Fruit fly (Drosophila melanogaster) S2 (cell line): ENCODE data around the gene a5.

ENCODE experiments used
- CG8478 ChIP-seq: fragments of >200 bp; optimal IDR thresholded peaks from 2 replicates; lab custom pipeline; 2018
- CTCF ChIP-seq, 2 experiments: fragments of >200 bp; optimal IDR thresholded peaks; 2 replicates each; lab custom pipeline; 2018

DNA sequence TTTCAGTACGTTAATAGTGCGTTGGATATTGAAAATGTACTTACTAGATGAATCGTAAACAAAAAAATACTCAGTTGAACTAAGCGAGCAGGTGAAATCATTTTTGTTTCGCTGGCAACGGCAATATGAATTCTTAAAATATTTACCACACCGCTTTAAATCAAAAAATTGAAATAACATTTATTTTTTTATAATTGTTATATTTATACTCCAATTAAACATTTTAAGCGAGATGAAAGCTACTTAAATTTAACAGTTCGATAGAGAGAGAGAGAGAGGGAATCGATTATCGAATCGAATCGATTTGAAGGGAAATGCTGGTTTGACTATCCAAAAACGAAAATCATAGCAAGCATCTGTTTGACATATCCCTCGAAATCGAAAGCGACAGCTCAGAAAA, 15.1 kb downstream of the a5 start, which contains the start of the genes CG33922 and Cdlc2:
- no peak for TF ChIP-seq CG8478 (lab: Kevin White, UChicago)
- no peak for TF ChIP-seq CTCF (optimal IDR thresholded peaks at IDR 0.05; lab: Kevin White, UChicago)
